Worm (Caenorhabditis elegans): ENCODE data around the gene ins-15.

ce11 chrII:6783377-6783829 lies 38.9 kb upstream of the ins-15 start, which contains the start of gene gldi-2:
- TF ChIP-seq nhr-11 (tag; optimal IDR thresholded peaks at IDR 0.05), result no peak
- no peak for TF ChIP-seq ceh-28 (tag; optimal IDR thresholded peaks at IDR 0.05)
- no peak for TF ChIP-seq fkh-10 (GFP tag; optimal IDR thresholded peaks at IDR 0.05)
- no peak for TF ChIP-seq R02D3.7 (tag; optimal IDR thresholded peaks at IDR 0.05)
- no peak for TF ChIP-seq nhr-6 (tag; optimal IDR thresholded peaks at IDR 0.05)
- TF ChIP-seq snpc-4 (tag; optimal IDR thresholded peaks at IDR 0.05), result no peak
- no peak for TF ChIP-seq F44E2.7 (GFP tag; IDR thresholded peaks at IDR 0.05)

Measured in whole organism, L4 larva.